Fruit fly (Drosophila melanogaster): ENCODE data around the gene CG6094.
A peak's percentile ranks its signal among the peaks of the same experiment; 100 is the strongest.

Gene CG6094

DNA sequence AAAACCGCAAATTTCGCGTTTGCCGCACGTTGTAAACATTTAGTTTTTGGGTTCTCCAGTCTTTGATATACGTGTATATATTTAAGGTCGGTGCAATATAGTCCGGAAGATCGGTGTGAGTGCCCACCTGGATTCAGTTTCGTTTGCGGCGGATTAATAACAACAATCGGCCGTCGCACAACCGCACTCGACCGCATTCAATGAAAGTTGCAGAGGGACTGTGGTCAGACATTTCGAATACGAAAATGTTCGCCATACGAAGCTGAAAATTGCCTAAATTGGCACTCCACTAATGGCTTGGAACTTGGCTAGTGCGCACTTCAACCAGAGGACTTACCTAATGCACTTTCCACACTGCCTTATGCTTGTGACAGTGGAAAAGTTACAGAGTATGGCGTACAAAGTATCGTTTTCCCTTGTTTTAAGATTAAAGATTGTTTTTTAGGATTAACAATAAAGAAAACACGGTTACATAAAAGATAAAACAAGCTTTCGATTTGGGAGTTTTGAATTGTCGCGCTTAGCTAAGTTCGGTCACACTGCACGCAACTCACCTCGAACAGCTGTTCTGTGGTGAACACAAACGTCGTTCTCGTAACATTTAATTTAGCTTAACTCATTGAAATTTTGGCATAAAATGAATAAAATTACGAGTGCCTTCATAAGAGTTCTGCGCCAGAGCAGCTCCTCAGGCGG is at the start of gene CG6094, which contains the start of gene Myo31DF:
TSS of gene CG6094 (plus strand) at position 525 of the 696 bp plus-strand sequence.
TSS of gene Myo31DF (minus strand) at position 223 of the 696 bp plus-strand sequence.
- TF ChIP-seq CG8478 (optimal IDR thresholded peaks at IDR 0.05) = no peak
- peak; percentile 36 to 60 for TF ChIP-seq CTCF (optimal IDR thresholded peaks at IDR 0.05)

DNA sequence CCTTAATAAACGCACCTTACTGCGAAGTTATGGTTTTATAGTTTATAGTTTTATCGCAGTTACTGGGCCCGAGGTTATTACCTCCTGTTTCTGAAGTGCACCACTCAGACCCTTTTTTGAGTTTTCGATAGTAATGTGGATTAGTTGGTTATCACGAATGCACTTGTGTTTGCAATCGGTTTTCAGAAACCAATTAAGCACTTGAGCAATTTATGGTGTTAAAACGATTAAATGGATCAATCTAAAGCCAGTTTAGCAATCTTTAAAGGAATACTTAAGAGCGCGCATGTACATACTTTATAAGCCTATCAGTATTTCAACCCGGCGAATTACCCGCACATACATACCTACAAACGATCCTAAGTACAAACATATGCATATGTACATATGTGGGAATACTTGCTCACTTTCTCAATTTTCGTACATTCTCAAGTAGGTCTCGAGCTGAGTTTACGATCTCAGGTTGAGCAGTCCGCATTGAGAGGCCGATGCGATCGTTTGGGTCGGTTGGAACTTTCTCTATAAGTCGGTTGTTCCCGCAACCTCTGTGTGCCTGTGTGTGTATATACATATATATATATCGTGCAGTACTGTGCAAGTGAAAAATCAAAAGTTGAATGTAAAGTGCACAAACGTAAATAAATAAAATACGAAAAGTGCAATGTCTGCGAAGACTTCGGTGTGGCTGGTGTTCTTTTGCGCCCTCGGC is 49.5 kb upstream of the CG6094 start, which contains the start of the genes LManI and LManII:
TSS of gene LManI (minus strand) at position 51 of the 709 bp plus-strand sequence.
TSS of gene LManII (plus strand) at position 468 of the 709 bp plus-strand sequence.
- no peak for TF ChIP-seq CTCF (optimal IDR thresholded peaks at IDR 0.05)
- TF ChIP-seq CG8478 (optimal IDR thresholded peaks at IDR 0.05) = no peak

DNA sequence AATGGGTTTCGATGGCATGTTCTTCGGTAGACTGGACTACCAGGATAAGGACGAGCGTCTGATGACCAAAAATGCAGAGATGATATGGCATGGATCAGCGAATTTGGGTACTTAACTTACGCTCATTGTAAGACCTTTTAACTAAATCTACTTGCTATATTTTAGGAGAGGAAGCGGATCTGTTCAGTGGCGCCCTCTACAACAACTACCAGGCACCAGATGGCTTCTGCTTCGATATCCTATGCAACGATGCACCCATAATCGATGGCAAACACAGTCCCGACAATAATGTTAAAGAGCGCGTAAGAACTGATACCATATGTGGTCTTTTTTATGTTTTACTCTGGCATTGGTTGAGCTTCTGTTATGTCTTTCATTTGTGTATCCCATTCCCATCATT is 47.9 kb upstream of the CG6094 start:
- TF ChIP-seq CTCF (optimal IDR thresholded peaks at IDR 0.05) (peak; percentile 81 to 83), CG8478 (optimal IDR thresholded peaks at IDR 0.05) (no peak)

DNA sequence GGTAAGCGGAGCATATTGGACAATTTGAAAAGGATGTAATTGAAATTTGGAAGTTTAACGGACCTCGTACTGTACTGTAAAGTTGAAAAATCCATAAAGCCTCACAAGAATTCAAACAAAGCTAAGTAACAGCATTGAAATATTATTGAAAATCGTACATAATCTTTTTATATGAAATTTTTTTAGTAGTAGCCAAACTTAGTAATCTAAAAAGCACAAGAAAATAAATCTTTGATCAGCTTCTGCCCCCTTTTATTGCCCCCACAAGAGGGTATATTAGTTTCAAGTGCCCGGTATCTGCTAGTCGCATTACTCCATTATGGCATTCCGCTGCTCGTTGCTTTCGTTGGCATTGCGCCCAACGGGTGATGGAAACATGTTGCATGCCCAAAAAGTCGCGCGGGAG is 40.0 kb upstream of the CG6094 start:
- TF ChIP-seq CG8478 (optimal IDR thresholded peaks at IDR 0.05) = no peak
- no peak for TF ChIP-seq CTCF (optimal IDR thresholded peaks at IDR 0.05)

DNA sequence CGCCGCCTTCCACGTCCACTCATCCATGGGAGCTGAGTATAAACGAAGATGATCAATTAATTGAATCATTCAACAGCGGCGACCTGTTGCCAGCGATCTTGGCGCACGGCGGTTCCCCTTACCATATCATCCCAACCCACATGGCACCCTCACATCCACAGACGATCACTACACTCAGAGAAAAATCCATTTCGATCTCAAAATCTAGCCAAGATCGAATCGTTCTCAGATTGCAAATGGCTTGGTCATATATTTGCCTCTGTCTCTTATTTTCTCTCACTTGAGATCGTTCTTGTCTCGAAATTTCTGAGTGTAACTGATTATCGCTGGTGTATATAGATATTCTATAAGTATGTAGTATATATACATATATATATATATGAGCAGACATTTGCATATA is 38.5 kb upstream of the CG6094 start:
- TF ChIP-seq CTCF (optimal IDR thresholded peaks at IDR 0.05) (no peak), CG8478 (optimal IDR thresholded peaks at IDR 0.05) (no peak)

DNA sequence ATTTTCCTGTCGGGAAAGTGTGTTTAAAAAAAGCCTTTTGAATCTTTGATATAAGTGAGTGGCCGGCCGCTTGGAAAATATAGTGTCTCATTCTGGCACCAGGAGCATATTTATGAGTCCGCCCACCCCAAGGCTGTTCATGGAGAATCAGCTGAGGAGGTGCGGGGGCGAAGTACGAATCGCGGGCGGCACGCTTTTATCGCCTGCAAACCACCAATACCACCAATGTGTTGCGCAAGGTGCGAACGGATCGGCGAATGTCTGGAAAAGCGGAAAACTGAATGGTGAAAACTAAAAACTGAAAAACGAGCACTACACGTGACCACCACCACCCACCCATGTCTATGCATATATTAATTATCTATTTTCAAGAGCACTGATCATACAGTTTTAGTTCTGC is 37.9 kb upstream of the CG6094 start:
- TF ChIP-seq CG8478 (optimal IDR thresholded peaks at IDR 0.05) (no peak), CTCF (optimal IDR thresholded peaks at IDR 0.05) (no peak)

DNA sequence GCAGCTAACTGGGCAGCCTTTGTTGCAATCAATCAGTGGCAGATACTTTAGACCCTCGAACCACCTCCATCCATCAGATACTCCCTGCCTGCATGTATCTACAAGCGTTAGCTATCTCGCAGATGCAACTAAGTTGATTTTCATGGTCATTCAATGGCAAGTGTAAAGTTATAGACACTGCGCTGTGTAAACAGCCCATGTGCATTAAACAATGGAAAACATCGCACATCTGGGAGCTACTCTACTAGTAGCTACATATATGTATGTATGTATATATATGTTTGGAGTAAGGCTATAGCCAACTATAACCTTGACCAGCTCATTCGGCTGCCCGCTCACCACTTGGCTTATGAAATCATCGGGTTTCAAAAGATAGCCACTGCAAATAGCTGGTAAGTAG is 36.7 kb upstream of the CG6094 start:
- TF ChIP-seq CTCF (optimal IDR thresholded peaks at IDR 0.05) (no peak), CG8478 (optimal IDR thresholded peaks at IDR 0.05) (no peak)

DNA sequence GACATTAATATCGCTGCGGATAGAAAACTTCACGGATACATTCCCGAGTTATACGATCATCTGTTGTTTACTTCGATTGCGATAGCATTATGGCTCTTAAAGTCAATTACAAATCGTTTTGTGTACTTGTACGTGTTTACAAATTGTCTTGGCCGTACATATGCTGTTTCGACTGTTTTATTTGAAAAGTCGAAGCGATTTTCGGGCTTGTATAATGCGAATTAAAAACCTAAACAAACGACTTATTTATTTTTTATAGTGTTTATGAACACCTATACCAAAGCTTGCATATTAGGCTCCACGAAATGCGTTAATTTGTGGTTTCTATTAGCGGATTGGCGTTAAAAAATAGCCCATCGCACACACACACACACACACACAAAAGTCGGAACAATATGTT is 34.6 kb upstream of the CG6094 start:
- TF ChIP-seq CG8478 (optimal IDR thresholded peaks at IDR 0.05) (no peak), CTCF (optimal IDR thresholded peaks at IDR 0.05) (no peak)

DNA sequence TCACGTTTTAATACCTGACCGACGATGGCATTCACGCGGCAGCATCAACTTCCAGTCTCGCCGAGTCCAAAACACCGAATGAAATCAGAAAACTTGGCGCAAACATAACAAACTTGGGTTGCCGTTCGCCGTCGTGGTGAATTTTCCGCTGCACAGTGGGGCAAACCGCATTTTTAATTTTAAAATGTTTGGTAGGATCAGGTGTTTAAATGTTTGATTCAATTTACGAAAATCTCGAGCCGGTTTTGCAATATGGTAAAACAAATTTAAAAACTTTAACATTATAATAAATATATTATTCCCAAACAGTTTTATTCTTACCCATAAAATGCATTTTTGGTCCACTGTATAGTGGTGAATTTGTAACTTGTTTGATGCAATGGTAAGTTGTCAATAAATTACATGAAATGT is 32.6 kb upstream of the CG6094 start, which contains the start of gene RluA-1:
TSS of gene RluA-1 (minus strand) at position 82 of the 411 bp plus-strand sequence.
- TF ChIP-seq CTCF (optimal IDR thresholded peaks at IDR 0.05) = no peak
- TF ChIP-seq CG8478 (optimal IDR thresholded peaks at IDR 0.05) = no peak

DNA sequence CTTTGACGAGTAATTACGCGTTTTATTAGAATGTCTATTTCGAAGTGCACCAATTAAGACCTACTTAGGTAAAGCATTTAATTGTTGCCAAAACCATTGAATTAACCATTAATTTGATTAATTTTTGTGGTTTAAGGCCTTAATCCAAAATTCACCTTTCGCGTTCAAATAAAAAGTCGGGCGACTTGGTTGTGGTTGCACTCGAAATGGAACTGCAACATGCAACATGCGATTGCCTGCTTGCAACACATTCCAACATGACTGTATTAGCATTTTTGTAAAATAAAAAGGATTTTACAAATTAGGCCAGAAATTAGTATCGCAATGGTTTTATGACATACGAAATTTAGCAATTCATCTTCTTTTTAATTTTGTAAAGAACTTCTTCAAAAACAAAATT is 32.1 kb upstream of the CG6094 start:
- no peak for TF ChIP-seq CTCF (optimal IDR thresholded peaks at IDR 0.05)
- no peak for TF ChIP-seq CG8478 (optimal IDR thresholded peaks at IDR 0.05)

DNA sequence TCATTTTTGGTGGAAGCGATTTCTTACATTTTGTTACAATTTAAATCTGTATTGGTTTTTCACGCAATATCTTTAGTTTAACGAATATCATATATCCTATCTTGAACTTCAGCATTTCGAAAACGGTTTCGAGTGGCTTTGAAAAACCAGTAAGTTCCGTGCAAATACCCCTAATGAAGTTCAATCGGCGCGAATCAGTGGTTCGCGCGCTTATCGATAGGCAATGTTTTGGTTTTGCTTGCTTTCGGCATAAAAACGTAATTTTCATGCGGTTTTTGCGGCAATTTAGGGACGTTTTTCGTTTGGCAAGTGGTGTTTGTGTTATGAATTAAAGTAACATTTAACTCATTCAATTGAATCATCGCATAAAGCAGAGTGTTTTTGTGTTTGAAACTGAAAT is 30.0 kb upstream of the CG6094 start, which contains the start of gene RluA-2:
TSS of gene RluA-2 (plus strand) at position 195 of the 400 bp plus-strand sequence.
- TF ChIP-seq CTCF (optimal IDR thresholded peaks at IDR 0.05) (no peak), CG8478 (optimal IDR thresholded peaks at IDR 0.05) (no peak)

DNA sequence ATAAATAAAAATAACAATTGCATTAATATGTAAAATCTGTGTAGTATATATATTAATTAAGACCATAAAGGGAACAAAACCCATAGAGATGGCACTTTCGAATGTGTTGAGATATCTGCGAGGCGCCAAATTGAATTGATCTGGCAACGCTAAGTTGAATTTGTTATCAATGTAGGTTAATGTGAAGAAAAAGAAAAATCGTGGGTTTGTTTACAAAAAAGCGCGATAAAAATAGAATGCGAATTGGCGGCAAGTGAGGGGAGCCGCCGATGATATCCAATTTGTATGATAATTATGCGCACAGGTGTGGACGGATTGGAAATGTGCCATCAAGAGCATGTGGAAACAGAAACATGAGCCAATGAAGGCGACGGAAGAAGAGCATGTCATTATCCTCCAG is 27.0 kb upstream of the CG6094 start:
- TF ChIP-seq CTCF (optimal IDR thresholded peaks at IDR 0.05) (no peak), CG8478 (optimal IDR thresholded peaks at IDR 0.05) (no peak)

DNA sequence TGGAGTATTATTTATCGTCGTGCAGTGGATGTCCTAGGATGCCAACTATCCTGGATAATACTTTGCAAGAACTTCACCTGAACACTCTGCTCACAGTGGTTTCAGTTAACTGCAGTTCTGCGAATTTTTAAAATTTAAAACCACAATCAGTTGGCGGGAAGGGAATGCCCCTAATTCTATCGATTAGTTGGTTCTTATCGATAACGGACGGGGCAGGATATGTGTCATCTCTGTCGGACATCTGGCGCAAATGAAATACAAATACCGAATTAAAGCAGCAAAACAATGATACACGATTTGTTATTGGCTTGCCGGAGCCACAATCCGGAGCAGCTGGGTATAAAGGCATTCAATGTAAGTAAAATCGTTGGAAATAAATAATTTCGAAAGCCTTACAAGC is 23.8 kb upstream of the CG6094 start, which contains the start of gene Grip75:
TSS of gene Grip75 (plus strand) at position 223 of the 400 bp plus-strand sequence.
- TF ChIP-seq CTCF (optimal IDR thresholded peaks at IDR 0.05) (no peak), CG8478 (optimal IDR thresholded peaks at IDR 0.05) (no peak)

DNA sequence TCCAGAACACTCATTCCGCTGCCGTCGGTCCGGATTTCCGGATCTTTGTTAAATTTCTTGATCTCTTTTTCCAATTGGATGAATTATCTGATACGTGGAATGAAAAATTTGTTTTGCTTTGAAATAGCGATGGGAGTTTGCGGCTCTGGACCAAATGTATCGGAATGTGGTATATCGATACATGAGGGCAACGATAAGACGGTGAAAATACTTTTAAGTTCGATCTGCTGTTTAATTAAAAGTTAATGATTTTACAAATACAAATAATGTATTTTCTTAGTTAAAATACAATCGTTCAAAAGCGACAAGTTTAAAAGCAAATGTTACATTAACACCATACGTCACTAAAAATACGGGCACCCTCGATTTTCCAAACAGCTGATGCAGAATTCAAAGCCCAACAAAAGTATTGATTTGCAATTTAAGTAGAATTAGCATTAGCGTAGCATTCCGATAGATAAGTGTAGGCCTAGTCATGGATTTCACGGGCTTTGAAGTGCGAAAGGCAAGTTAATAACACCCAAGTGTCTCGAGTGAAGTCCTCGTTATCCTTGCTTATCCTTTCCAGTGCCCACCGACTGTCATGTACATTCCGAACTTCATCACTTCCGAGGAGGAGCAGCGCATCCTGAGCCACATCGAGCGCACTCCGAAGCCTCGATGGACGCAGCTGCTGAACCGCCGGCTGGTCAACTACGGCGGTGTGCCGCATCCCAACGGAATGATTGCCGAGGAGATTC is 18.2 kb upstream of the CG6094 start, which contains the start of the genes Cog4 and CG6144:
TSS of gene Cog4 (minus strand) at position 139 of the 740 bp plus-strand sequence.
TSS of gene CG6144 (plus strand) at position 211 of the 740 bp plus-strand sequence.
- TF ChIP-seq CTCF (optimal IDR thresholded peaks at IDR 0.05) = no peak
- no peak for TF ChIP-seq CG8478 (optimal IDR thresholded peaks at IDR 0.05)

DNA sequence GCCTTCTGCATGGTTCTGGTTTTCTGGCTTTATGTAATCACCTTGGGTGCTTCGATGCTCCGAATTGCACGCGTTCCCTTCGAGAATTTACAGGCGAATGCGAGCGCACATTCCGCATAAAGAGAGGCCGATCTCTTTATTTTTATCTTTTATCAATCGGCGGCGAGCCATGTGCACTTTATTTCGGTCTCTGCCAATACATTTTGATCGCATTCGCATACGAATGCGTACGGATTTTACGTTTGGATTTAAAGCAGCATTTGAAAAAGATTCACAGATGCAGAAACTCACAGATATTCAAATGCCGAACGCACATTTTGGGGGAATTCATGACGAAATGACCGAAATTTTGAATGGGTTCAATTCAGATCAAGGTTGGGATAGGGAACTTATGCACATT is 15.5 kb upstream of the CG6094 start, which contains the start of gene CG13144:
TSS of gene CG13144 (minus strand) at position 101 of the 400 bp plus-strand sequence.
- TF ChIP-seq CG8478 (optimal IDR thresholded peaks at IDR 0.05) (no peak), CTCF (optimal IDR thresholded peaks at IDR 0.05) (no peak)

All from S2 (cell line).